Worm (Caenorhabditis elegans) whole organism, late embryonic: ENCODE measurements around the gene R04D3.4.

ENCODE experiments used
- C38D4.7 ChIP-seq: fragments of 200-800 bp; sonication (Bioruptor generic); optimal IDR thresholded peaks from 2 replicates; lab custom pipeline; 2018; ENCODE audit warnings: mild to moderate bottlenecking, missing genetic modification characterization, moderate library complexity, missing compliant biosample characterization
- K02D7.2 ChIP-seq: sonication (generic microtip); optimal IDR thresholded peaks from 2 replicates; lab custom pipeline; 2017; ENCODE audit warnings: mild to moderate bottlenecking, missing genetic modification characterization, missing compliant biosample characterization
- T23F11.4 ChIP-seq: fragments of 200-800 bp; sonication (Bioruptor generic); optimal IDR thresholded peaks from 2 replicates; lab custom pipeline; 2018; ENCODE audit warnings: mild to moderate bottlenecking, missing genetic modification characterization, missing compliant biosample characterization
- ceh-14 ChIP-seq: sonication (generic microtip); optimal IDR thresholded peaks from 2 replicates; lab custom pipeline; 2016; ENCODE audit warnings: missing genotype, missing genetic modification characterization, missing compliant biosample characterization
- ceh-19 ChIP-seq: fragments of 200-800 bp; sonication (Bioruptor generic); optimal IDR thresholded peaks from 2 replicates; lab custom pipeline; 2018; ENCODE audit warnings: mild to moderate bottlenecking, missing genetic modification characterization, missing compliant biosample characterization
- ceh-24 ChIP-seq: sonication (generic microtip); optimal IDR thresholded peaks from 2 replicates; lab custom pipeline; 2016; ENCODE audit warnings: mild to moderate bottlenecking, missing genetic modification characterization, missing compliant biosample characterization
- che-1 ChIP-seq: sonication (generic microtip); optimal IDR thresholded peaks from 2 replicates; lab custom pipeline; 2016; ENCODE audit warnings: mild to moderate bottlenecking, missing genetic modification characterization, missing compliant biosample characterization
- fax-1 ChIP-seq: sonication (generic microtip); optimal IDR thresholded peaks from 2 replicates; lab custom pipeline; 2016; ENCODE audit warnings: missing genotype, missing genetic modification characterization, missing compliant biosample characterization
- fkh-10 ChIP-seq: fragments of 150-350 bp; optimal IDR thresholded peaks from 2 replicates; lab custom pipeline; 2014; ENCODE audit warnings: missing biosample characterization, missing genetic modification reagents, missing genetic modification characterization
- gmeb-2 ChIP-seq: sonication (generic microtip); optimal IDR thresholded peaks from 2 replicates; lab custom pipeline; 2016; ENCODE audit warnings: missing genetic modification characterization, inconsistent platforms, missing compliant biosample characterization
- hlh-13 ChIP-seq: fragments of 200-800 bp; sonication (Bioruptor generic); optimal IDR thresholded peaks from 2 replicates; lab custom pipeline; 2018; ENCODE audit warnings: mild to moderate bottlenecking, missing genetic modification characterization, missing compliant biosample characterization
- hlh-15 ChIP-seq: sonication (generic microtip); optimal IDR thresholded peaks from 2 replicates; lab custom pipeline; 2016; ENCODE audit warnings: missing genetic modification characterization, missing compliant biosample characterization
- hlh-30 ChIP-seq: sonication (generic microtip); optimal IDR thresholded peaks from 2 replicates; lab custom pipeline; 2017; ENCODE audit warnings: antibody characterized with exemption, missing genetic modification characterization, missing compliant biosample characterization; ENCODE audit not compliant: insufficient read depth
- hlh-6 ChIP-seq: sonication (generic microtip); optimal IDR thresholded peaks from 2 replicates; lab custom pipeline; 2016; ENCODE audit warnings: missing genotype, missing genetic modification characterization, missing compliant biosample characterization
- lin-11 ChIP-seq: fragments of 200-800 bp; sonication (Bioruptor generic); optimal IDR thresholded peaks from 2 replicates; lab custom pipeline; 2018; ENCODE audit warnings: mild to moderate bottlenecking, missing genetic modification characterization, missing compliant biosample characterization
- madf-2 ChIP-seq: sonication (generic microtip); optimal IDR thresholded peaks from 2 replicates; lab custom pipeline; 2017; ENCODE audit warnings: missing genetic modification characterization, missing compliant biosample characterization
- odd-2 ChIP-seq: sonication (generic microtip); optimal IDR thresholded peaks from 2 replicates; lab custom pipeline; 2017; ENCODE audit warnings: antibody characterized with exemption, mild to moderate bottlenecking, missing genetic modification characterization, missing compliant biosample characterization
- pax-1 ChIP-seq: fragments of 150-350 bp; optimal IDR thresholded peaks from 2 replicates; lab custom pipeline; 2014; ENCODE audit warnings: missing biosample characterization, missing genetic modification characterization
- sox-4 ChIP-seq: sonication (generic microtip); optimal IDR thresholded peaks from 2 replicates; lab custom pipeline; 2017; ENCODE audit warnings: mild to moderate bottlenecking, missing genetic modification characterization, inconsistent platforms, missing compliant biosample characterization
- tbx-2 ChIP-seq: sonication (generic microtip); optimal IDR thresholded peaks from 2 replicates; lab custom pipeline; 2016; ENCODE audit warnings: missing genetic modification characterization, missing compliant biosample characterization
- unc-42 ChIP-seq: sonication (generic microtip); optimal IDR thresholded peaks from 2 replicates; lab custom pipeline; 2016; ENCODE audit warnings: missing genotype, missing genetic modification characterization, missing compliant biosample characterization
- unc-86 ChIP-seq: sonication (generic microtip); optimal IDR thresholded peaks from 2 replicates; lab custom pipeline; 2016; ENCODE audit warnings: missing genetic modification characterization, missing compliant biosample characterization

R04D3.4 gene

DNA sequence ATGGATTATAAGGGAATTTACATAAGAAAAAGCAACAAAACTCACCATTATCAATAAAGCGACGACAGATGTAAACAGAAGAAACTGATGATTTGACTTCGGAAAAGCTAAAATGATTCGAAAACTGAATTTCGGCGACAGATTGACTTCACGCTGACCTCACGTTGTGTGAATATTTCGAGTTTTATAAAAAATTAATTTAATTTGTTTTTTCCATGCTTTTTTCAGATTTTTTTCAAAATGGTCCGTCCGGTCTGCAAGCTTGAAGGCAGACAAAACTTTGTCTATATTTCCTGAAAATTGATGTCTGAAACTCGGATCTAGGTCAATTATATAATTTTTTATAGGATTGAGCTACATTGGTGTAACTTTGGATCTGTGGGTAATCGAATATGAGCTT is 46.4 kb downstream of the R04D3.4 start, which contains the start of gene K08H2.5:
K08H2.5 (minus strand) TSS at position 101 of the 400 bp plus-strand sequence.
- TF ChIP-seq gmeb-2 (tag; lab: Kevin White, UChicago) (no peak), hlh-13 (no peak), unc-42 (tag; lab: Kevin White, UChicago) (no peak), lin-11 (no peak), hlh-30 (tag; lab: Kevin White, UChicago) (no peak), madf-2 (tag; lab: Kevin White, UChicago) (no peak), K02D7.2 (tag; lab: Kevin White, UChicago) (no peak), ceh-24 (no peak), unc-86 (tag; lab: Kevin White, UChicago) (no peak), ceh-14 (tag; lab: Kevin White, UChicago) (no peak), ceh-19 (no peak), C38D4.7 (GFP tag; lab: Kevin White, UChicago) (no peak)
- TF ChIP-seq, all 69 proteins: peak for 0

DNA sequence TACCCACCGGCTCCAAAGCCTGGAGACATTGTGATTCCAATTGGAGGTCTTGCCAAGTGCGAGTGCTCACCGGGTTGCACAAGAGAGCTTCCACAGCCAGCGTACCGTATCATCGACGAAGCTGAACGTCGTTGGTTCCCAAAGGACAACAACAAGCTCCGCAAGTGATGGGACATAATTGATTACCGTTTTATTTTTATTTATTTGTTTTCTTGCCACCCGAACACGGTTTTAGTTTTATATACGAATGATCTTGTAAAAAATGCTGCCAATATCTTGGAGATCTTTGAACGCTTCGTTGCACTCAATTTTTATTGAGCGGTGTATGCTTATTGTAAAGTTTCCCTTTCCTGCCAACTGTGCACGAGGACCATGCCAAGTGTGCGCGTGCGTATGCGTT is 50.4 kb downstream of the R04D3.4 start, which contains the start of gene K08H2.4:
K08H2.4 (plus strand) TSS at position 301 of the 400 bp plus-strand sequence.
- TF ChIP-seq pax-1 (tag; lab: Kevin White, UChicago) (no peak), ceh-19 (no peak), sox-4 (tag; lab: Kevin White, UChicago) (no peak), hlh-15 (tag; lab: Kevin White, UChicago) (no peak), fkh-10 (no peak), che-1 (tag; lab: Kevin White, UChicago) (no peak), C38D4.7 (GFP tag; lab: Kevin White, UChicago) (no peak), tbx-2 (tag; lab: Kevin White, UChicago) (no peak), hlh-6 (tag; lab: Kevin White, UChicago) (no peak), T23F11.4 (GFP tag; lab: Kevin White, UChicago) (no peak), odd-2 (tag; lab: Kevin White, UChicago) (no peak), fax-1 (tag; lab: Kevin White, UChicago) (no peak), gmeb-2 (tag; lab: Kevin White, UChicago) (no peak)
